Fruit fly (Drosophila melanogaster) whole organism, prepupa: ENCODE measurements around the gene TfAP-2.
A peak's percentile ranks its signal among the peaks of the same experiment; 100 is the strongest.

ENCODE experiments used
- Blimp-1 ChIP-seq: fragments of 200-800 bp; sonication (Bioruptor generic); optimal IDR thresholded peaks from 3 replicates; lab custom pipeline; 2017; ENCODE audit warnings: missing biosample characterization, missing genetic modification characterization, mild to moderate bottlenecking, moderate library complexity, missing genetic modification reagents
- CG10631 ChIP-seq: fragments of 200-800 bp; sonication (Bioruptor generic); optimal IDR thresholded peaks from 2 replicates; lab custom pipeline; 2016; ENCODE audit warnings: missing biosample characterization, missing genetic modification characterization
- CG11762 ChIP-seq: fragments of 200-800 bp; sonication (Bioruptor generic); optimal IDR thresholded peaks from 3 replicates; lab custom pipeline; 2016; ENCODE audit warnings: missing biosample characterization, missing genetic modification characterization; ENCODE audit not compliant: insufficient read depth
- CG11902 ChIP-seq: fragments of 200-800 bp; sonication (Bioruptor generic); optimal IDR thresholded peaks from 3 replicates; lab custom pipeline; 2016; ENCODE audit warnings: missing biosample characterization, missing genetic modification characterization
- CG15336 ChIP-seq: fragments of 200-800 bp; sonication (Bioruptor generic); IDR thresholded peaks from 2 replicates; pipeline ENCODE4 v1.3.6; 2022; ENCODE audit warnings: missing biosample characterization, missing genetic modification characterization
- CG1621 ChIP-seq: fragments of 200-800 bp; sonication (Bioruptor generic); optimal IDR thresholded peaks from 3 replicates; lab custom pipeline; 2018; ENCODE audit warnings: missing biosample characterization, mild to moderate bottlenecking, missing genetic modification characterization
- CG16779 ChIP-seq: fragments of 200-800 bp; sonication (Bioruptor generic); optimal IDR thresholded peaks from 3 replicates; lab custom pipeline; 2017; ENCODE audit warnings: missing biosample characterization, mild to moderate bottlenecking, missing genetic modification characterization
- CG31627 ChIP-seq: fragments of 200-800 bp; sonication (Bioruptor generic); optimal IDR thresholded peaks from 3 replicates; lab custom pipeline; 2016; ENCODE audit warnings: missing biosample characterization, missing genetic modification characterization
- CG34406 ChIP-seq: fragments of 200-800 bp; sonication (Bioruptor generic); optimal IDR thresholded peaks from 3 replicates; lab custom pipeline; 2016; ENCODE audit warnings: missing biosample characterization, missing genetic modification characterization
- CG3919 ChIP-seq: fragments of 200-800 bp; sonication (Bioruptor generic); optimal IDR thresholded peaks from 3 replicates; lab custom pipeline; 2016; ENCODE audit warnings: missing biosample characterization, missing genetic modification characterization
- CG6792 ChIP-seq: fragments of 200-800 bp; sonication (Bioruptor generic); optimal IDR thresholded peaks from 3 replicates; lab custom pipeline; 2016; ENCODE audit warnings: missing biosample characterization, missing genetic modification characterization
- CG6808 ChIP-seq: fragments of 200-800 bp; sonication (Bioruptor generic); optimal IDR thresholded peaks from 3 replicates; lab custom pipeline; 2017; ENCODE audit warnings: missing biosample characterization, missing genetic modification characterization, mild to moderate bottlenecking, moderate library complexity, missing genetic modification reagents
- CG7368 ChIP-seq: fragments of 200-800 bp; sonication (Bioruptor generic); optimal IDR thresholded peaks from 3 replicates; lab custom pipeline; 2016; ENCODE audit warnings: missing biosample characterization, missing genetic modification characterization
- Eip75B ChIP-seq: fragments of 200-800 bp; sonication (Bioruptor generic); optimal IDR thresholded peaks from 3 replicates; lab custom pipeline; 2016; ENCODE audit warnings: missing biosample characterization, missing genetic modification characterization
- Eip78C ChIP-seq: fragments of 200-800 bp; sonication (Bioruptor generic); peaks from one replicate; lab custom pipeline; 2016; ENCODE audit warnings: missing biosample characterization, missing genetic modification characterization
- Ets21C ChIP-seq: fragments of 200-800 bp; sonication (Bioruptor generic); optimal IDR thresholded peaks from 3 replicates; lab custom pipeline; 2016; ENCODE audit warnings: missing biosample characterization, missing genetic modification characterization
- Ets96B ChIP-seq: fragments of 200-800 bp; optimal IDR thresholded peaks from 2 replicates; lab custom pipeline; 2019; ENCODE audit warnings: missing biosample characterization, mild to moderate bottlenecking, missing genetic modification characterization, moderate library complexity
- Gug ChIP-seq: fragments of 200-800 bp; sonication (Bioruptor generic); IDR thresholded peaks from 2 replicates; pipeline ENCODE4 v1.3.6; 2022; ENCODE audit warnings: missing biosample characterization, missing genetic modification characterization
- Hr38 ChIP-seq: sonication (Bioruptor generic); optimal IDR thresholded peaks from 2 replicates; lab custom pipeline; 2016; ENCODE audit warnings: missing biosample characterization, missing genetic modification characterization
- Hr39 ChIP-seq: fragments of 200-800 bp; sonication (Bioruptor generic); optimal IDR thresholded peaks from 2 replicates; lab custom pipeline; 2016; ENCODE audit warnings: missing biosample characterization, missing genetic modification characterization
- Hr4 ChIP-seq: fragments of 200-800 bp; sonication (Bioruptor generic); optimal IDR thresholded peaks from 3 replicates; lab custom pipeline; 2016; ENCODE audit warnings: missing biosample characterization, missing genetic modification characterization
- Met ChIP-seq: fragments of 200-800 bp; sonication (Bioruptor generic); optimal IDR thresholded peaks from 3 replicates; lab custom pipeline; 2016; ENCODE audit warnings: missing biosample characterization, missing genetic modification characterization
- OdsH ChIP-seq: fragments of 200-800 bp; sonication (Bioruptor generic); optimal IDR thresholded peaks from 3 replicates; lab custom pipeline; 2016; ENCODE audit warnings: missing biosample characterization, missing genetic modification characterization
- Smox ChIP-seq: fragments of 200-800 bp; sonication (Bioruptor generic); optimal IDR thresholded peaks from 3 replicates; lab custom pipeline; 2016; ENCODE audit warnings: missing biosample characterization, missing genetic modification characterization
- Sox14 ChIP-seq: fragments of 200-800 bp; sonication (Bioruptor generic); optimal IDR thresholded peaks from 3 replicates; lab custom pipeline; 2016; ENCODE audit warnings: missing biosample characterization, missing genetic modification characterization
- acj6 ChIP-seq: fragments of 200-800 bp; sonication (Bioruptor generic); optimal IDR thresholded peaks from 3 replicates; lab custom pipeline; 2016; ENCODE audit warnings: missing biosample characterization, missing genetic modification characterization
- cyc ChIP-seq: fragments of 200-800 bp; sonication (Bioruptor generic); optimal IDR thresholded peaks from 3 replicates; lab custom pipeline; 2016; ENCODE audit warnings: missing biosample characterization, missing genetic modification characterization
- dac ChIP-seq: fragments of 200-800 bp; sonication (Bioruptor generic); optimal IDR thresholded peaks from 2 replicates; lab custom pipeline; 2017; ENCODE audit warnings: missing biosample characterization, mild to moderate bottlenecking, missing genetic modification characterization
- eg ChIP-seq: fragments of 200-800 bp; sonication (Bioruptor generic); IDR thresholded peaks from 3 replicates; pipeline ENCODE4 v1.3.6; 2022; ENCODE audit warnings: missing biosample characterization, missing genetic modification characterization
- esn ChIP-seq: fragments of 200-800 bp; sonication (Bioruptor generic); optimal IDR thresholded peaks from 2 replicates; lab custom pipeline; 2016; ENCODE audit warnings: missing biosample characterization, mild to moderate bottlenecking, missing genetic modification characterization, moderate library complexity
- lz ChIP-seq: fragments of 200-800 bp; sonication (Bioruptor generic); optimal IDR thresholded peaks from 3 replicates; lab custom pipeline; 2016; ENCODE audit warnings: missing biosample characterization, missing genetic modification characterization
- pdm3 ChIP-seq: fragments of 200-800 bp; sonication (Bioruptor generic); optimal IDR thresholded peaks from 3 replicates; lab custom pipeline; 2016; ENCODE audit warnings: missing biosample characterization, missing genetic modification characterization
- salr ChIP-seq, 2 experiments: fragments of 200-800 bp; sonication (Bioruptor generic); optimal IDR thresholded peaks; 3 replicates each; lab custom pipeline; 2016 to 2018; ENCODE audit warnings: missing biosample characterization in 2 of 2, missing genetic modification characterization in 2 of 2, mild to moderate bottlenecking in 1 of 2
- ss ChIP-seq, 2 experiments: fragments of 200-800 bp; sonication (Bioruptor generic); optimal IDR thresholded peaks; 2 replicates in 1 of 2; 3 replicates in 1 of 2; lab custom pipeline; 2017 to 2018; ENCODE audit warnings: mild to moderate bottlenecking in 2 of 2, missing biosample characterization in 2 of 2, missing genetic modification characterization in 2 of 2, moderate library complexity in 1 of 2
- svp ChIP-seq: fragments of 200-800 bp; sonication (Bioruptor generic); peaks from one replicate; lab custom pipeline; 2016; ENCODE audit warnings: missing biosample characterization, missing genetic modification characterization
- topi ChIP-seq: fragments of 200-800 bp; sonication (Bioruptor generic); optimal IDR thresholded peaks from 3 replicates; lab custom pipeline; 2016; ENCODE audit warnings: missing biosample characterization, missing genetic modification characterization

TfAP-2 gene

dm6 chr3L:21651412-21651811, 64.8 kb downstream of the TfAP-2 start:
- TF ChIP-seq CG11902 (no peak), ss (GFP tag; optimal IDR thresholded peaks at IDR 0.05; lab: Kevin White, UChicago) (peak in 1 of 2 experiments; percentile 95)

dm6 chr3L:21652124-21652523, 65.5 kb downstream of the TfAP-2 start:
- no peak for TF ChIP-seq Eip75B (GFP tag; lab: Kevin White, UChicago)
- TF ChIP-seq Hr38 (GFP tag; lab: Kevin White, UChicago), result no peak
- no peak for TF ChIP-seq Eip78C (GFP tag; lab: Kevin White, UChicago)
- TF ChIP-seq Hr39, result no peak
- no peak for TF ChIP-seq Blimp-1 (GFP tag; lab: Kevin White, UChicago)
- TF ChIP-seq CG34406 (GFP tag; lab: Kevin White, UChicago), result no peak
- TF ChIP-seq dac (GFP tag; lab: Kevin White, UChicago), result no peak
- no peak for TF ChIP-seq Ets21C
- TF ChIP-seq svp (GFP tag; lab: Kevin White, UChicago), result no peak
- no peak for TF ChIP-seq Sox14
- no peak for TF ChIP-seq OdsH (GFP tag; lab: Kevin White, UChicago)
- TF ChIP-seq CG7368 (GFP tag; lab: Kevin White, UChicago), result no peak
- no peak for TF ChIP-seq salr (GFP tag; optimal IDR thresholded peaks at IDR 0.05; lab: Kevin White, UChicago)
- no peak for TF ChIP-seq CG11762 (GFP tag; lab: Kevin White, UChicago)
- TF ChIP-seq CG6792 (GFP tag; lab: Kevin White, UChicago), result no peak
- no peak for TF ChIP-seq esn (GFP tag; lab: Kevin White, UChicago)
- no peak for TF ChIP-seq eg (GFP tag; lab: Robert Waterston, UW)
- TF ChIP-seq Ets96B, result no peak

dm6 chr3L:21652768-21653167, 66.1 kb downstream of the TfAP-2 start:
- peak; percentile 69 for TF ChIP-seq cyc (GFP tag; lab: Kevin White, UChicago)
- peak; percentile 24 for TF ChIP-seq Smox
- no peak for TF ChIP-seq Hr38 (GFP tag; lab: Kevin White, UChicago)
- TF ChIP-seq Eip78C (GFP tag; lab: Kevin White, UChicago), result peak; percentile 69
- TF ChIP-seq CG31627 (GFP tag; lab: Kevin White, UChicago), result peak; percentile 79
- peak; percentile 69 for TF ChIP-seq esn (GFP tag; lab: Kevin White, UChicago)
- TF ChIP-seq OdsH (GFP tag; lab: Kevin White, UChicago), result peak; percentile 45
- TF ChIP-seq CG6808 (GFP tag; lab: Kevin White, UChicago), result no peak
- peak; percentile 48 for TF ChIP-seq Met (GFP tag; lab: Kevin White, UChicago)
- TF ChIP-seq acj6 (GFP tag; lab: Kevin White, UChicago), result peak; percentile 26
- no peak for TF ChIP-seq CG11762 (GFP tag; lab: Kevin White, UChicago)
- TF ChIP-seq CG16779, result no peak
- peak; percentile 21 for TF ChIP-seq CG3919
- TF ChIP-seq dac (GFP tag; lab: Kevin White, UChicago), result no peak
- peak; percentile 46 for TF ChIP-seq CG11902
- TF ChIP-seq svp (GFP tag; lab: Kevin White, UChicago), result peak; percentile 23
- peak; percentile 35 for TF ChIP-seq Hr4
- peak; percentile 68 for TF ChIP-seq lz (GFP tag; lab: Kevin White, UChicago)
- peak; percentile 27 for TF ChIP-seq CG6792 (GFP tag; lab: Kevin White, UChicago)
- TF ChIP-seq CG7368 (GFP tag; lab: Kevin White, UChicago), result no peak
- TF ChIP-seq CG1621 (tag; lab: Kevin White, UChicago), result peak; percentile 54
- TF ChIP-seq Ets21C, result peak; percentile 36
- peak; percentile 47 for TF ChIP-seq topi
- peak; percentile 76 for TF ChIP-seq Hr39
- peak; percentile 19 for TF ChIP-seq Eip75B (GFP tag; lab: Kevin White, UChicago)
- TF ChIP-seq CG15336 (GFP tag; lab: Robert Waterston, UW), result no peak
- no peak for TF ChIP-seq Gug (GFP tag; lab: Robert Waterston, UW)
- peak; percentile 16 for TF ChIP-seq CG10631 (GFP tag; lab: Kevin White, UChicago)
- TF ChIP-seq pdm3 (GFP tag; lab: Kevin White, UChicago), result peak; percentile 47
